Worm (Caenorhabditis elegans) whole organism, late embryonic: ENCODE measurements around the gene srh-292.

Experiments
- F13H6.1 ChIP-seq: sonication (generic microtip); optimal IDR thresholded peaks from 2 replicates; lab custom pipeline; 2016; ENCODE audit warnings: missing genetic modification characterization, missing compliant biosample characterization
- ceh-18 ChIP-seq: sonication (generic microtip); optimal IDR thresholded peaks from 2 replicates; lab custom pipeline; 2016; ENCODE audit warnings: missing genetic modification characterization, missing compliant biosample characterization
- lim-6 ChIP-seq: sonication (generic microtip); optimal IDR thresholded peaks from 2 replicates; lab custom pipeline; 2016; ENCODE audit warnings: missing genetic modification characterization, missing compliant biosample characterization
- sox-2 ChIP-seq: fragments of 200-800 bp; sonication (Bioruptor generic); IDR thresholded peaks from 2 replicates; pipeline ENCODE4 v1.3.6; 2022; ENCODE audit warnings: missing genetic modification reagents, missing genetic modification characterization, missing compliant biosample characterization
- tbx-2 ChIP-seq: sonication (generic microtip); optimal IDR thresholded peaks from 2 replicates; lab custom pipeline; 2016; ENCODE audit warnings: missing genetic modification characterization, missing compliant biosample characterization

DNA sequence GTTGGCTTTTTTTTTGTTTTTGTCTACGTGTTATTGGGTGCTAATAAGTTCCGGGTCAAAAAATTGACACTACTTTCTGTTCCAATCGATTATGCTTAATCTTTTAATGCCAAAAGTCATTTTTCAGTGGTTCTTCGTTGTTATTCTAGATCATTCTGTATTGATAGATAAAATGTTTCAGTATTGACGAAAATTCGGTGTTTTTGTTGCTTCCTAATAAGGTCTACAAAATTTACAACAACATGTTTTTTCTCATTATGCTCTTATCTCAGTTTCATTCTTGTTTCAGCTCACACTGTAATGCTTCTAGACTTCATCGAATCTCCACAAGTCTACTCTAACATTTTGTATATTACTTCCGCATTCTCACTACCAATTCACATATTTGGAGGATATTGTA, 28.8 kb downstream of the srh-292 start, which contains the start of gene srh-303:
- TF ChIP-seq ceh-18 (tag; lab: Kevin White, UChicago): no peak
- no peak for TF ChIP-seq lim-6 (tag; lab: Kevin White, UChicago)
- no peak for TF ChIP-seq sox-2 (GFP tag; lab: Robert Waterston, UW)
- no peak for TF ChIP-seq F13H6.1 (tag; lab: Kevin White, UChicago)
- no peak for TF ChIP-seq tbx-2 (tag; lab: Kevin White, UChicago)
